Worm (Caenorhabditis elegans) whole organism, mixed stage, embryonic: ENCODE measurements around the gene Y2H9A.4.

Experiments used
- M03D4.4 ChIP-seq: sonication (generic microtip); optimal IDR thresholded peaks from 2 replicates; lab custom pipeline; 2017; ENCODE audit warnings: mild to moderate bottlenecking, missing genetic modification characterization, missing compliant biosample characterization
- bed-3 ChIP-seq: fragments of 200-800 bp; sonication (Bioruptor generic); optimal IDR thresholded peaks from 3 replicates; lab custom pipeline; 2018; ENCODE audit warnings: mild to moderate bottlenecking, missing genetic modification characterization, moderate library complexity, missing compliant biosample characterization
- blmp-1 ChIP-seq: fragments of 150-350 bp; optimal IDR thresholded peaks from 2 replicates; lab custom pipeline; 2014; ENCODE audit warnings: missing biosample characterization, missing genetic modification characterization
- ceh-39 ChIP-seq: fragments of 150-350 bp; optimal IDR thresholded peaks from 2 replicates; lab custom pipeline; 2014; ENCODE audit warnings: missing biosample characterization, missing genetic modification characterization
- ceh-43 ChIP-seq: fragments of 200-800 bp; sonication (Bioruptor generic); optimal IDR thresholded peaks from 2 replicates; lab custom pipeline; 2018; ENCODE audit warnings: mild to moderate bottlenecking, missing genetic modification characterization, moderate library complexity, missing compliant biosample characterization
- ces-1 ChIP-seq: fragments of 150-350 bp; optimal IDR thresholded peaks from 2 replicates; lab custom pipeline; 2014; ENCODE audit warnings: missing biosample characterization, missing genetic modification reagents, missing genetic modification characterization
- cnd-1 ChIP-seq: fragments of 200-800 bp; sonication (Bioruptor generic); optimal IDR thresholded peaks from 2 replicates; lab custom pipeline; 2018; ENCODE audit warnings: mild to moderate bottlenecking, missing genetic modification characterization, missing compliant biosample characterization
- elt-1 ChIP-seq: sonication (generic microtip); optimal IDR thresholded peaks from 2 replicates; lab custom pipeline; 2017; ENCODE audit warnings: missing genetic modification characterization, mild to moderate bottlenecking, missing compliant biosample characterization, antibody characterized with exemption, moderate library complexity, borderline replicate concordance; ENCODE audit not compliant: insufficient read depth
- ham-2 ChIP-seq: fragments of 200-800 bp; sonication (Bioruptor generic); optimal IDR thresholded peaks from 2 replicates; lab custom pipeline; 2018; ENCODE audit warnings: mild to moderate bottlenecking, missing genetic modification characterization, missing compliant biosample characterization
- hlh-1 ChIP-seq: fragments of 150-350 bp; optimal IDR thresholded peaks from 2 replicates; lab custom pipeline; 2014; ENCODE audit warnings: missing biosample characterization, missing genetic modification reagents, missing genetic modification characterization
- lin-13 ChIP-seq: fragments of 150-350 bp; optimal IDR thresholded peaks from 2 replicates; lab custom pipeline; 2014; ENCODE audit warnings: missing biosample characterization, missing genetic modification characterization
- lsy-2 ChIP-seq: fragments of 150-350 bp; optimal IDR thresholded peaks from 2 replicates; lab custom pipeline; 2014; ENCODE audit warnings: missing biosample characterization, missing genetic modification characterization
- mab-5 ChIP-seq: fragments of 150-350 bp; optimal IDR thresholded peaks from 2 replicates; lab custom pipeline; 2014; ENCODE audit warnings: missing biosample characterization, missing genetic modification characterization
- mep-1 ChIP-seq: fragments of 150-350 bp; optimal IDR thresholded peaks from 2 replicates; lab custom pipeline; 2017; ENCODE audit warnings: missing biosample characterization, missing genetic modification reagents, missing genetic modification characterization, inconsistent platforms
- mls-2 ChIP-seq: sonication (generic microtip); optimal IDR thresholded peaks from 2 replicates; lab custom pipeline; 2016; ENCODE audit warnings: mild to moderate bottlenecking, missing genetic modification characterization, moderate library complexity, missing compliant biosample characterization
- nhr-12 ChIP-seq: fragments of 150-350 bp; optimal IDR thresholded peaks from 2 replicates; lab custom pipeline; 2014; ENCODE audit warnings: missing biosample characterization, missing genetic modification characterization
- nhr-237 ChIP-seq: fragments of 150-350 bp; optimal IDR thresholded peaks from 2 replicates; lab custom pipeline; 2014; ENCODE audit warnings: missing biosample characterization, missing genetic modification characterization
- nhr-76 ChIP-seq: sonication (generic microtip); optimal IDR thresholded peaks from 2 replicates; lab custom pipeline; 2017; ENCODE audit warnings: missing biosample characterization, missing genetic modification characterization
- pha-4 ChIP-seq: fragments of 150-350 bp; optimal IDR thresholded peaks from 2 replicates; lab custom pipeline; 2018; ENCODE audit warnings: missing biosample characterization, missing genetic modification reagents, missing genetic modification characterization
- sem-2 ChIP-seq: fragments of 200-800 bp; sonication (Bioruptor generic); optimal IDR thresholded peaks from 2 replicates; lab custom pipeline; 2018; ENCODE audit warnings: mild to moderate bottlenecking, missing genetic modification characterization, missing compliant biosample characterization
- snpc-4 ChIP-seq: fragments of 150-350 bp; optimal IDR thresholded peaks from 2 replicates; lab custom pipeline; 2014; ENCODE audit warnings: missing biosample characterization, missing genetic modification characterization
- sptf-1 ChIP-seq: sonication (generic microtip); optimal IDR thresholded peaks from 2 replicates; lab custom pipeline; 2017; ENCODE audit warnings: mild to moderate bottlenecking, missing genetic modification characterization, moderate library complexity, missing compliant biosample characterization
- tbx-8 ChIP-seq: fragments of 200-800 bp; sonication (Bioruptor generic); optimal IDR thresholded peaks from 2 replicates; lab custom pipeline; 2018; ENCODE audit warnings: mild to moderate bottlenecking, missing genetic modification characterization, moderate library complexity, missing compliant biosample characterization
- unc-120 ChIP-seq: sonication (generic microtip); optimal IDR thresholded peaks from 2 replicates; lab custom pipeline; 2017; ENCODE audit warnings: missing genetic modification characterization, missing compliant biosample characterization; ENCODE audit not compliant: poor library complexity, severe bottlenecking
- unc-62 ChIP-seq: fragments of 150-350 bp; optimal IDR thresholded peaks from 2 replicates; lab custom pipeline; 2014; ENCODE audit warnings: missing biosample characterization, missing genetic modification reagents, missing genetic modification characterization
- zip-8 ChIP-seq: fragments of 150-350 bp; optimal IDR thresholded peaks from 2 replicates; lab custom pipeline; 2014; ENCODE audit warnings: missing biosample characterization, missing genetic modification characterization
- ztf-11 ChIP-seq: fragments of 150-350 bp; optimal IDR thresholded peaks from 2 replicates; lab custom pipeline; 2014; ENCODE audit warnings: missing biosample characterization, missing genetic modification characterization

Gene Y2H9A.4

ce11 chrV:13479766-13480165 lies 34.1 kb downstream of the Y2H9A.4 start, which contains the start of gene T10G3.2:
Gene T10G3.2 (minus strand): TSS chrV:13479866.
- no peak for TF ChIP-seq mls-2 (tag; lab: Kevin White, UChicago)
- no peak for TF ChIP-seq sem-2 (GFP tag; lab: Kevin White, UChicago)
- TF ChIP-seq elt-1 (tag; lab: Kevin White, UChicago), result no peak
- no peak for TF ChIP-seq blmp-1 (tag; lab: Kevin White, UChicago)
- no peak for TF ChIP-seq tbx-8 (GFP tag; lab: Kevin White, UChicago)
- no peak for TF ChIP-seq pha-4 (tag; lab: Kevin White, UChicago)
- no peak for TF ChIP-seq bed-3 (GFP tag; lab: Kevin White, UChicago)
- no peak for TF ChIP-seq mep-1
- no peak for TF ChIP-seq ham-2
- no peak for TF ChIP-seq ztf-11
- no peak for TF ChIP-seq nhr-237

- TF ChIP-seq mls-2 (tag; lab: Kevin White, UChicago) (no peak), mep-1 (no peak), blmp-1 (tag; lab: Kevin White, UChicago) (no peak), mab-5 (tag; lab: Kevin White, UChicago) (no peak), ham-2 (no peak), snpc-4 (no peak), bed-3 (GFP tag; lab: Kevin White, UChicago) (no peak), zip-8 (no peak), hlh-1 (tag; lab: Kevin White, UChicago) (no peak)
Measured at ce11 chrV:13484339-13484738, 38.6 kb downstream of the Y2H9A.4 start, which contains the start of gene T10G3.4. Gene T10G3.4 (minus strand): TSS chrV:13484439.

ce11 chrV:13485732-13486131 lies 40.0 kb downstream of the Y2H9A.4 start:
- TF ChIP-seq nhr-12 (tag; lab: Kevin White, UChicago) (no peak), lin-13 (no peak), nhr-76 (tag; lab: Kevin White, UChicago) (no peak), unc-120 (no peak), cnd-1 (no peak), pha-4 (tag; lab: Kevin White, UChicago) (no peak), ceh-39 (tag; lab: Kevin White, UChicago) (no peak), ces-1 (GFP tag; lab: Kevin White, UChicago) (no peak), nhr-237 (no peak), mep-1 (no peak), bed-3 (GFP tag; lab: Kevin White, UChicago) (no peak), sptf-1 (tag; lab: Kevin White, UChicago) (no peak), zip-8 (no peak), ztf-11 (no peak), lsy-2 (tag; lab: Kevin White, UChicago) (no peak), unc-62 (GFP tag; lab: Kevin White, UChicago) (no peak), ham-2 (no peak)

- TF ChIP-seq bed-3 (GFP tag; lab: Kevin White, UChicago), result no peak
- TF ChIP-seq elt-1 (tag; lab: Kevin White, UChicago), result no peak
- TF ChIP-seq hlh-1 (tag; lab: Kevin White, UChicago), result no peak
- TF ChIP-seq M03D4.4, result no peak
- TF ChIP-seq ceh-43 (GFP tag; lab: Kevin White, UChicago), result no peak
- no peak for TF ChIP-seq nhr-76 (tag; lab: Kevin White, UChicago)
- no peak for TF ChIP-seq ces-1 (GFP tag; lab: Kevin White, UChicago)
Measured at ce11 chrV:13488297-13488803, 42.7 kb downstream of the Y2H9A.4 start.

- TF ChIP-seq nhr-237 (no peak), ces-1 (GFP tag; lab: Kevin White, UChicago) (no peak), elt-1 (tag; lab: Kevin White, UChicago) (peak; percentile 85), zip-8 (peak; percentile 74)
Measured at ce11 chrV:13489830-13490229, 44.1 kb downstream of the Y2H9A.4 start, which contains the start of gene T10G3.3. Gene T10G3.3 (minus strand): TSS chrV:13490199.

- TF ChIP-seq lsy-2 (tag; lab: Kevin White, UChicago) (peak; percentile 22), mep-1 (peak; percentile 73), sptf-1 (tag; lab: Kevin White, UChicago) (no peak), pha-4 (tag; lab: Kevin White, UChicago) (peak; percentile 60), nhr-237 (peak; percentile 25), ces-1 (GFP tag; lab: Kevin White, UChicago) (peak; percentile 90)
Measured at ce11 chrV:13497322-13497847, 51.7 kb downstream of the Y2H9A.4 start, which contains the start of the genes eea-1 and gut-2. Gene eea-1 (minus strand): TSS chrV:13497372. Gene gut-2 (plus strand): TSS chrV:13497690.
